Worm (Caenorhabditis elegans) whole organism, L3 larva: ENCODE measurements around the gene arrd-26.

Experiments used
- ZK546.5 ChIP-seq: sonication (generic microtip); optimal IDR thresholded peaks from 2 replicates; lab custom pipeline; 2017; ENCODE audit warnings: missing biosample characterization, missing genetic modification characterization
- ceh-16 ChIP-seq: sonication (generic microtip); optimal IDR thresholded peaks from 2 replicates; lab custom pipeline; 2017; ENCODE audit warnings: missing biosample characterization, missing genetic modification characterization
- ceh-82 ChIP-seq: fragments of 150-350 bp; optimal IDR thresholded peaks from 2 replicates; lab custom pipeline; 2014; ENCODE audit warnings: missing biosample characterization, missing genetic modification characterization
- egl-27 ChIP-seq: sonication (generic microtip); optimal IDR thresholded peaks from 4 replicates; lab custom pipeline; 2017; ENCODE audit warnings: missing biosample characterization, missing genetic modification reagents, missing genetic modification characterization
- elt-3 ChIP-seq, 3 experiments: fragments of 150-350 bp in 1 of 3; sonication (generic microtip) in 2 of 3; optimal IDR thresholded peaks; 2 replicates in 2 of 3; 4 replicates in 1 of 3; lab custom pipeline; 2014 to 2017; ENCODE audit warnings: missing biosample characterization in 3 of 3, missing genetic modification characterization in 3 of 3
- fos-1 ChIP-seq: fragments of 150-350 bp; optimal IDR thresholded peaks from 2 replicates; lab custom pipeline; 2014; ENCODE audit warnings: missing biosample characterization, missing genetic modification characterization
- mdl-1 ChIP-seq: fragments of 150-350 bp; optimal IDR thresholded peaks from 2 replicates; lab custom pipeline; 2014; ENCODE audit warnings: missing biosample characterization, missing genetic modification characterization
- nhr-11 ChIP-seq: fragments of 150-350 bp; optimal IDR thresholded peaks from 2 replicates; lab custom pipeline; 2014; ENCODE audit warnings: missing biosample characterization, missing genetic modification characterization
- nhr-28 ChIP-seq: fragments of 150-350 bp; optimal IDR thresholded peaks from 2 replicates; lab custom pipeline; 2014; ENCODE audit warnings: missing biosample characterization, missing genetic modification characterization
- nhr-77 ChIP-seq: fragments of 150-350 bp; optimal IDR thresholded peaks from 2 replicates; lab custom pipeline; 2014; ENCODE audit warnings: missing biosample characterization, missing genetic modification characterization
- unc-62 ChIP-seq: fragments of 150-350 bp; sonication (generic microtip); optimal IDR thresholded peaks from 4 replicates; lab custom pipeline; 2014; ENCODE audit warnings: missing biosample characterization, missing genetic modification reagents, missing genetic modification characterization
- ztf-11 ChIP-seq: fragments of 150-350 bp; optimal IDR thresholded peaks from 2 replicates; lab custom pipeline; 2014; ENCODE audit warnings: missing biosample characterization, missing genetic modification characterization
- ztf-4 ChIP-seq: fragments of 150-350 bp; optimal IDR thresholded peaks from 2 replicates; lab custom pipeline; 2014; ENCODE audit warnings: missing biosample characterization, missing genetic modification characterization

DNA sequence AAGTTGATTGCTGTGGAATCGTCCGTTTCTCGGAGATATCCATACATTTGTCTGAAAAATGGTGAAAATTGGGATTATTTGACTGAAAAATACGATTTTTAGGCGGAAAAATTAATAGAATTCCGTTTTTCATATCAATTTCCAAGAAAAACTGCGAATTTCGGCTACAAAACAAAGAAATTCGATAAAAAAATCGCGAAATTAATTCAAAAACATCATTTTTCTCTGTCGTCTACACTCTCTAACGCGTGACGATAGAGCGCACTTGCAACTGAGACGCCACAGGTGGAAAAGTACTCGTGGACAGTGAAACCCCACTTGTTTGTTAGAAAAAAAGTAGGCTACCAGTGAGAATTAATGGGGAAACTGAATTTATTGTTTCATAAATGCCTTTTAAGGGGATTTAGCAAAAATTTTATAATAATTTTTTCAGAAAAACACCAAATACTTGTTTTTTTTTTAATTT is 33.0 kb upstream of the arrd-26 start, which contains the start of gene cpsf-1:
- TF ChIP-seq ztf-11 (tag; lab: Kevin White, UChicago), result no peak
- TF ChIP-seq ztf-4 (tag; lab: Kevin White, UChicago), result no peak
- TF ChIP-seq mdl-1, result no peak
- no peak for TF ChIP-seq unc-62 (GFP tag; lab: Kevin White, UChicago)
- TF ChIP-seq egl-27 (tag; lab: Kevin White, UChicago), result no peak
- TF ChIP-seq fos-1 (tag; lab: Kevin White, UChicago), result no peak
- TF ChIP-seq elt-3 (tag; optimal IDR thresholded peaks at IDR 0.05; lab: Kevin White, UChicago), result no peak
- TF ChIP-seq nhr-28 (tag; lab: Kevin White, UChicago), result no peak
- no peak for TF ChIP-seq ceh-16 (tag; lab: Kevin White, UChicago)
- no peak for TF ChIP-seq ZK546.5 (tag; lab: Kevin White, UChicago)
- no peak for TF ChIP-seq nhr-77 (tag; lab: Kevin White, UChicago)
- TF ChIP-seq nhr-11 (tag; lab: Kevin White, UChicago), result peak; percentile 4
- TF ChIP-seq ceh-82, result peak; percentile 58
